Worm (Caenorhabditis elegans) whole organism, L3 larva: ENCODE measurements around the gene twk-28.
A peak's percentile ranks its signal among the peaks of the same experiment; 100 is the strongest.

Source experiments
- R02D3.7 ChIP-seq: fragments of 150-350 bp; optimal IDR thresholded peaks from 2 replicates; lab custom pipeline; 2014; ENCODE audit warnings: missing biosample characterization, missing genetic modification characterization
- aly-2 ChIP-seq: fragments of 150-350 bp; optimal IDR thresholded peaks from 2 replicates; lab custom pipeline; 2014; ENCODE audit warnings: missing biosample characterization, missing genetic modification characterization
- fkh-10 ChIP-seq: sonication (generic microtip); optimal IDR thresholded peaks from 2 replicates; lab custom pipeline; 2017; ENCODE audit warnings: missing biosample characterization, missing genetic modification reagents, missing genetic modification characterization
- fos-1 ChIP-seq: fragments of 150-350 bp; optimal IDR thresholded peaks from 2 replicates; lab custom pipeline; 2014; ENCODE audit warnings: missing biosample characterization, missing genetic modification characterization
- nhr-12 ChIP-seq: fragments of 150-350 bp; optimal IDR thresholded peaks from 2 replicates; lab custom pipeline; 2014; ENCODE audit warnings: missing biosample characterization, missing genetic modification characterization
- nhr-237 ChIP-seq: fragments of 150-350 bp; optimal IDR thresholded peaks from 2 replicates; lab custom pipeline; 2014; ENCODE audit warnings: missing biosample characterization, missing genetic modification characterization
- nhr-28 ChIP-seq: fragments of 150-350 bp; optimal IDR thresholded peaks from 2 replicates; lab custom pipeline; 2014; ENCODE audit warnings: missing biosample characterization, missing genetic modification characterization
- nhr-76 ChIP-seq: fragments of 150-350 bp; sonication (generic microtip); optimal IDR thresholded peaks from 5 replicates; lab custom pipeline; 2014; ENCODE audit warnings: missing biosample characterization, missing genetic modification characterization
- nhr-77 ChIP-seq: fragments of 150-350 bp; optimal IDR thresholded peaks from 2 replicates; lab custom pipeline; 2014; ENCODE audit warnings: missing biosample characterization, missing genetic modification characterization
- pqm-1 ChIP-seq: fragments of 150-350 bp; optimal IDR thresholded peaks from 2 replicates; lab custom pipeline; 2017; ENCODE audit warnings: missing biosample characterization, missing genetic modification characterization, inconsistent platforms
- snpc-4 ChIP-seq: fragments of 150-350 bp; optimal IDR thresholded peaks from 2 replicates; lab custom pipeline; 2014; ENCODE audit warnings: missing biosample characterization, missing genetic modification characterization
- unc-62 ChIP-seq: fragments of 150-350 bp; sonication (generic microtip); optimal IDR thresholded peaks from 4 replicates; lab custom pipeline; 2014; ENCODE audit warnings: missing biosample characterization, missing genetic modification reagents, missing genetic modification characterization
- ztf-4 ChIP-seq: fragments of 150-350 bp; optimal IDR thresholded peaks from 2 replicates; lab custom pipeline; 2014; ENCODE audit warnings: missing biosample characterization, missing genetic modification characterization

DNA sequence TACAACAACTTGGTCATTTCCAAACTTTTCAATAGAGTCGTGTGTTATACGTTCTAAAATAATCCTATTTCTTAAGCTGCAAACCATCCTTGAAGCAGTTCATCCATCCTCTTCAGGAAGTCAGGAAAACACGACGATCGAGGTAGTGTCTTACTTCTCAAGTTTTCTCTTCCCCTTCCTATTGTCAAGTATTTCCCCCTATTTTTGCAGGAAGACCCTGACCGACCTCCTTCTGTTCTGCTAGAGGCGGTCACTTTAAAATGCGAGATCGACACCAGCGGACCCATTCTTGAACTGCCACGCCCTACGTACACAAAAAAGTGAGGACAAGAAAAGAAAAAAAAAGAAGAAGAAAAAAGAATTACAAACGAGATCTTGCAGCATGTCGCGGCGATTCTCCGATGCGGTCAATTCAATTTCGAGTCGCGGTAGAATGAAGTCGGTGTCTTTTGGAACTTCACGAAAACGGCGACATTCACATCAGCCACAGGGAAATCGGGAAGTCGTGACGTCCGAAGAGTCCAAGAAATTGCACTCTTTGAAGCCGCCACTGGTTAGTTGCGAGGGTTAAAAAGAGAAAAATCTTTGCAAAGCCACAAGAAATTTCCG lies 43.8 kb upstream of the twk-28 start:
- no peak for TF ChIP-seq pqm-1
- peak; percentile 76 for TF ChIP-seq fkh-10
- no peak for TF ChIP-seq aly-2 (tag; lab: Kevin White, UChicago)
- no peak for TF ChIP-seq R02D3.7 (tag; lab: Kevin White, UChicago)
- no peak for TF ChIP-seq unc-62 (GFP tag; lab: Kevin White, UChicago)
- no peak for TF ChIP-seq nhr-28
- TF ChIP-seq nhr-12 (tag; lab: Kevin White, UChicago), result no peak
- no peak for TF ChIP-seq nhr-237 (tag; lab: Kevin White, UChicago)
- no peak for TF ChIP-seq fos-1
- TF ChIP-seq ztf-4, result no peak
- TF ChIP-seq nhr-76 (tag; lab: Kevin White, UChicago), result no peak
- TF ChIP-seq nhr-77 (tag; lab: Kevin White, UChicago), result no peak
- TF ChIP-seq snpc-4 (tag; lab: Kevin White, UChicago), result no peak
